Worm (Caenorhabditis elegans): ENCODE measurements around the gene T10D4.6.

- TF ChIP-seq ref-2 (tag; optimal IDR thresholded peaks at IDR 0.05) (no peak), pqm-1 (tag; optimal IDR thresholded peaks at IDR 0.05) (no peak), elt-4 (tag; optimal IDR thresholded peaks at IDR 0.05) (no peak), dve-1 (tag; optimal IDR thresholded peaks at IDR 0.05) (no peak), fkh-10 (GFP tag; optimal IDR thresholded peaks at IDR 0.05) (no peak), sox-4 (tag; optimal IDR thresholded peaks at IDR 0.05) (no peak), tbx-2 (tag; optimal IDR thresholded peaks at IDR 0.05) (no peak)
These were observed 7.2 kb downstream of the T10D4.6 start, which contains the start of gene ins-19 for ce11 chrII:3126341-3126740.
